Worm (Caenorhabditis elegans) whole organism, late embryonic: ENCODE measurements around the gene F08F8.6.

Experiments
- ceh-24 ChIP-seq: sonication (generic microtip); optimal IDR thresholded peaks from 2 replicates; lab custom pipeline; 2016; ENCODE audit warnings: mild to moderate bottlenecking, missing genetic modification characterization, missing compliant biosample characterization
- fkh-6 ChIP-seq: sonication (generic microtip); optimal IDR thresholded peaks from 2 replicates; lab custom pipeline; 2016; ENCODE audit warnings: missing genetic modification characterization, missing compliant biosample characterization
- hlh-30 ChIP-seq: sonication (generic microtip); optimal IDR thresholded peaks from 2 replicates; lab custom pipeline; 2017; ENCODE audit warnings: antibody characterized with exemption, missing genetic modification characterization, missing compliant biosample characterization; ENCODE audit not compliant: insufficient read depth
- nfya-1 ChIP-seq: sonication (generic microtip); optimal IDR thresholded peaks from 2 replicates; lab custom pipeline; 2017; ENCODE audit warnings: missing genetic modification characterization, mild to moderate bottlenecking, missing compliant biosample characterization, antibody characterized with exemption, moderate library complexity
- pag-3 ChIP-seq: sonication (generic microtip); optimal IDR thresholded peaks from 2 replicates; lab custom pipeline; 2016; ENCODE audit warnings: missing compliant biosample characterization, missing genetic modification characterization, borderline replicate concordance
- unc-55 ChIP-seq: sonication (generic microtip); optimal IDR thresholded peaks from 2 replicates; lab custom pipeline; 2017; ENCODE audit warnings: missing biosample characterization, missing genetic modification reagents, missing genetic modification characterization

DNA sequence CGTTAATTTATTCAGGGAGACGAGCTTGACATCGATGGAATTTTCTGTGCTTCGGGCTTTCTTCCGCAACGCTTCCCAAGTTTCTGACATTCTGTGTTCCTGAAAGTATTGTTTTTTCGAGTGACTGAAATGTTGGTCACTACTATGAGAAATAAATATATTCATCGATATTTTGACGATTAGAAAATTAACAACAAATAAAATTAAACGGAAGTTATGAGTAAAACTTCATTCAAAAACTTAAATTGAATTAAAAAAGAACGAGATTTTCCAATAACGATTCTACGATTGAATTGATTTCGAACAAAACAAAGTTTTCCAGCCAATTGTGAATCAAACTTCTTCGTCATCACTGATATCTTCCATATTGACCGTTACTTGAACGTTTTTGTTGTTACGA, 5.6 kb downstream of the F08F8.6 start, which contains the start of gene gos-28:
- TF ChIP-seq fkh-6 (no peak), unc-55 (no peak), nfya-1 (tag; lab: Kevin White, UChicago) (no peak), hlh-30 (no peak), ceh-24 (tag; lab: Kevin White, UChicago) (no peak), pag-3 (tag; lab: Kevin White, UChicago) (no peak)
